Worm (Caenorhabditis elegans) whole organism, late embryonic: ENCODE measurements around the gene ugt-11.

Experiments used
- ama-1 ChIP-seq: fragments of 150-350 bp; optimal IDR thresholded peaks from 2 replicates; lab custom pipeline; 2014
- syd-9 ChIP-seq: sonication (generic microtip); optimal IDR thresholded peaks from 2 replicates; lab custom pipeline; 2016; ENCODE audit warnings: mild to moderate bottlenecking, missing genetic modification characterization, moderate library complexity, missing compliant biosample characterization

DNA sequence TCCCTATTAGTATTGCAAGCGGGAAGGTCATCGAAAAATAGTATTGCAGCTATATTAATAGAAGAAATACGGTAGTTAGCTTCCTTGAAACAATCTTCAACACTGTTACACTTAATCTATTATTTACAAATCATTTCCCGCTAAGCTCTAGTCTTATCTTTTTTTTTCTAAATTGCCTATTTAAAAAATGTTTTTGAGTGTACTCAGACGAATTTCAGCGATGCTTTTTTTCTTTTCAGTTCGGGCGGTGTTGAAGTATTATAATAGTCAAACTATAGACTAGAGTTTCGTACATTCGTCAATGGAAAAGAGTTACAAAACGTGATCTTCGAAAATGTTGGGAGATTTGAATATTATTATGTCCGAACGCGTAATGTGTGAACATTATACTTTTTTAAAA, 19.0 kb upstream of the ugt-11 start:
- TF ChIP-seq syd-9 (tag; lab: Kevin White, UChicago): no peak
- no peak for TF ChIP-seq ama-1 (lab: Kevin White, UChicago)
